Comparison of ENCODE assay signal across 5 worm cellular contexts in genomic region chrIII:13296289-13296874, ce11.
TF ChIP-seq lines count a peak whose summit lies in the region.
"Not testable (repeated sequence)": the region's sequence is repeated elsewhere in the genome, so short reads cannot be mapped to it uniquely, and the experiment has no call there.

npp-18 (plus strand) TSS chrIII:13296853.

TF ChIP-seq in whole organism, L1 larva, 84 proteins besides CTCF, POLR2A, EP300 and RAD21 (continues in another document):
- TF ChIP-seq unc-86 (tag; optimal IDR thresholded peaks at IDR 0.05; lab: Kevin White, UChicago) = peak; percentile 63
- peak; percentile 22 for TF ChIP-seq F16B12.6 (tag; optimal IDR thresholded peaks at IDR 0.05; lab: Kevin White, UChicago)
- peak; percentile 52 to 78 (median 67) for TF ChIP-seq ceh-82 (tag; optimal IDR thresholded peaks at IDR 0.05; lab: Kevin White, UChicago)
- peak in 1 of 6 experiments; percentile 29 for TF ChIP-seq elt-3 (tag; optimal IDR thresholded peaks at IDR 0.05; lab: Kevin White, UChicago)
- peak; percentile 81 for TF ChIP-seq nhr-71 (tag; optimal IDR thresholded peaks at IDR 0.05; lab: Kevin White, UChicago)
- TF ChIP-seq fkh-8 (tag; optimal IDR thresholded peaks at IDR 0.05; lab: Kevin White, UChicago) = peak; percentile 53
- peak; percentile 72 for TF ChIP-seq mep-1 (tag; optimal IDR thresholded peaks at IDR 0.05; lab: Kevin White, UChicago)
- peak; percentile 73 for TF ChIP-seq xbp-1 (tag; optimal IDR thresholded peaks at IDR 0.05; lab: Kevin White, UChicago)
- TF ChIP-seq swsn-7 (tag; optimal IDR thresholded peaks at IDR 0.05; lab: Kevin White, UChicago) = peak; percentile 72
- TF ChIP-seq lin-15B (tag; optimal IDR thresholded peaks at IDR 0.05; lab: Kevin White, UChicago) = peak; percentile 80
- TF ChIP-seq fos-1 (tag; optimal IDR thresholded peaks at IDR 0.05; lab: Kevin White, UChicago) = peak; percentile 23
- peak; percentile 73 for TF ChIP-seq grh-1 (GFP tag; IDR thresholded peaks at IDR 0.05; lab: Robert Waterston, UW)
- peak; percentile 81 to 82 for TF ChIP-seq lsy-2 (tag; optimal IDR thresholded peaks at IDR 0.05; lab: Kevin White, UChicago)
- TF ChIP-seq egl-13 (tag; optimal IDR thresholded peaks at IDR 0.05; lab: Kevin White, UChicago) = peak; percentile 51
- TF ChIP-seq nhr-85 (tag; lab: Kevin White, UChicago) = peak; percentile 91
- peak; percentile 53 for TF ChIP-seq sox-4 (tag; optimal IDR thresholded peaks at IDR 0.05; lab: Kevin White, UChicago)
- peak; percentile 70 for TF ChIP-seq unc-130 (tag; optimal IDR thresholded peaks at IDR 0.05; lab: Kevin White, UChicago)
- peak; percentile 26 for TF ChIP-seq ztf-4 (tag; optimal IDR thresholded peaks at IDR 0.05; lab: Kevin White, UChicago)

TF ChIP-seq in whole organism, L3 larva, 47 proteins besides CTCF, POLR2A, EP300 and RAD21:
- TF ChIP-seq elt-2 (tag; optimal IDR thresholded peaks at IDR 0.05; lab: Kevin White, UChicago) (peak; percentile 19), snpc-4 (tag; optimal IDR thresholded peaks at IDR 0.05; lab: Kevin White, UChicago) (peak; percentile 16), pha-4 (tag; optimal IDR thresholded peaks at IDR 0.05; lab: Kevin White, UChicago) (peak; percentile 68), nhr-23 (tag; optimal IDR thresholded peaks at IDR 0.05; lab: Kevin White, UChicago) (peak; percentile 59), lin-15B (tag; optimal IDR thresholded peaks at IDR 0.05; lab: Kevin White, UChicago) (peak; percentile 89)

TF ChIP-seq in whole organism, early embryonic, 17 proteins besides CTCF, POLR2A, EP300 and RAD21:
- peak; percentile 84 for TF ChIP-seq scrt-1 (GFP tag; IDR thresholded peaks at IDR 0.05; lab: Robert Waterston, UW)
- TF ChIP-seq tbx-37 (GFP tag; conservative IDR thresholded peaks at IDR 0.05; lab: Robert Waterston, UW) = peak; percentile 75; the same call in 1 of the 2 replicates
- peak; percentile 73 for TF ChIP-seq flt-1 (GFP tag; IDR thresholded peaks at IDR 0.05; lab: Robert Waterston, UW)
- TF ChIP-seq pes-1 (GFP tag; IDR thresholded peaks at IDR 0.05; lab: Robert Waterston, UW) = peak; percentile 83
- peak; percentile 83 for TF ChIP-seq tbx-11 (GFP tag; IDR thresholded peaks at IDR 0.05; lab: Robert Waterston, UW)
- TF ChIP-seq sea-1 (GFP tag; conservative IDR thresholded peaks at IDR 0.05; lab: Robert Waterston, UW) = peak; percentile 87

TF ChIP-seq in whole organism, midembryonic, 9 proteins besides CTCF, POLR2A, EP300 and RAD21:
- TF ChIP-seq klf-2 (GFP tag; conservative IDR thresholded peaks at IDR 0.05; lab: Robert Waterston, UW) (peak; percentile 84), T22C8.4 (GFP tag; IDR thresholded peaks at IDR 0.05; lab: Robert Waterston, UW) (peak; percentile 74), ref-1 (GFP tag; conservative IDR thresholded peaks at IDR 0.05; lab: Robert Waterston, UW) (peak; percentile 64), flt-1 (GFP tag; IDR thresholded peaks at IDR 0.05; lab: Robert Waterston, UW) (peak; percentile 91), ztf-23 (GFP tag; IDR thresholded peaks at IDR 0.05; lab: Robert Waterston, UW) (peak; percentile 93), ztf-29 (GFP tag; IDR thresholded peaks at IDR 0.05; lab: Robert Waterston, UW) (peak; percentile 88), tab-1 (GFP tag; IDR thresholded peaks at IDR 0.05; lab: Robert Waterston, UW) (peak; percentile 87)
TF ChIP-seq in whole organism, midembryonic: peak in this region for 7; not testable (repeated sequence) for 2.

TF ChIP-seq in whole organism, young adult, 124 proteins besides CTCF, POLR2A, EP300 and RAD21:
- TF ChIP-seq snpc-4 (GFP tag; optimal IDR thresholded peaks at IDR 0.05; lab: Kevin White, UChicago); cebp-1 (tag; optimal IDR thresholded peaks at IDR 0.05; lab: Kevin White, UChicago): not testable (repeated sequence)
- TF ChIP-seq snpc-4 (tag; optimal IDR thresholded peaks at IDR 0.05; lab: Kevin White, UChicago) (peak in 1 of 4 experiments; percentile 8), ceh-100 (GFP tag; IDR thresholded peaks at IDR 0.05; lab: Robert Waterston, UW) (peak; percentile 78), cebp-1 (GFP tag; IDR thresholded peaks at IDR 0.05; lab: Robert Waterston, UW) (peak; percentile 55; the same call in 1 of the 2 replicates), ztf-28 (GFP tag; IDR thresholded peaks at IDR 0.05; lab: Robert Waterston, UW) (0 out of 2 replicates have a peak, but pooled peaks have one; percentile 35), C17E4.6 (GFP tag; IDR thresholded peaks at IDR 0.05; lab: Robert Waterston, UW) (0 out of 2 replicates have a peak, but pooled peaks have one; percentile 9), nfyb-1 (GFP tag; IDR thresholded peaks at IDR 0.05; lab: Robert Waterston, UW) (peak; percentile 82), Y67H2A.10 (GFP tag; conservative IDR thresholded peaks at IDR 0.05; lab: Robert Waterston, UW) (peak; percentile 79), let-526 (GFP tag; IDR thresholded peaks at IDR 0.05; lab: Robert Waterston, UW) (0 out of 2 replicates have a peak, but pooled peaks have one; percentile 31), K11D2.4 (GFP tag; IDR thresholded peaks at IDR 0.05; lab: Robert Waterston, UW) (peak; percentile 83), hmg-1.2 (GFP tag; IDR thresholded peaks at IDR 0.05; lab: Robert Waterston, UW) (peak; percentile 66), egl-44 (GFP tag; IDR thresholded peaks at IDR 0.05; lab: Robert Waterston, UW) (0 out of 2 replicates have a peak, but pooled peaks have one; percentile 36), lin-26 (GFP tag; IDR thresholded peaks at IDR 0.05; lab: Robert Waterston, UW) (peak; percentile 65), snpc-3.4 (tag; optimal IDR thresholded peaks at IDR 0.05; lab: Kevin White, UChicago) (peak; percentile 1), snpc-1.3 (tag; optimal IDR thresholded peaks at IDR 0.05; lab: Kevin White, UChicago; ENCODE audit: insufficient read depth) (peak; percentile 21), bed-2 (GFP tag; IDR thresholded peaks at IDR 0.05; lab: Robert Waterston, UW) (0 out of 2 replicates have a peak, but pooled peaks have one; percentile 20), rcor-1 (GFP tag; IDR thresholded peaks at IDR 0.05; lab: Robert Waterston, UW) (peak; percentile 48), ceh-91 (GFP tag; IDR thresholded peaks at IDR 0.05; lab: Robert Waterston, UW) (peak; percentile 54; the same call in 1 of the 2 replicates), let-607 (tag; optimal IDR thresholded peaks at IDR 0.05; lab: Kevin White, UChicago) (peak in 1 of 2 experiments; percentile 10), lin-54 (GFP tag; optimal IDR thresholded peaks at IDR 0.05; lab: Kevin White, UChicago) (peak; percentile 59), lin-35 (GFP tag; optimal IDR thresholded peaks at IDR 0.05; lab: Kevin White, UChicago) (peak in 1 of 3 experiments; percentile 81), mcd-1 (GFP tag; IDR thresholded peaks at IDR 0.05; lab: Robert Waterston, UW) (peak; percentile 84), D2030.7 (GFP tag; IDR thresholded peaks at IDR 0.05; lab: Robert Waterston, UW) (peak; percentile 44), Y53G8AR.9 (GFP tag; conservative IDR thresholded peaks at IDR 0.05; lab: Robert Waterston, UW) (peak; percentile 88), ekl-4 (GFP tag; IDR thresholded peaks at IDR 0.05; lab: Robert Waterston, UW) (peak; percentile 70), pbrm-1 (GFP tag; IDR thresholded peaks at IDR 0.05; lab: Robert Waterston, UW) (peak; percentile 84), ceh-40 (GFP tag; IDR thresholded peaks at IDR 0.05; lab: Robert Waterston, UW) (0 out of 2 replicates have a peak, but pooled peaks have one; percentile 26), dpl-1 (GFP tag; optimal IDR thresholded peaks at IDR 0.05; lab: Kevin White, UChicago) (peak; percentile 15), Y95B8A.8 (GFP tag; IDR thresholded peaks at IDR 0.05; lab: Robert Waterston, UW) (peak; percentile 82), ztf-25 (GFP tag; IDR thresholded peaks at IDR 0.05; lab: Robert Waterston, UW) (peak; percentile 75; the same call in 1 of the 2 replicates), egl-18 (GFP tag; IDR thresholded peaks at IDR 0.05; lab: Robert Waterston, UW) (0 out of 2 replicates have a peak, but pooled peaks have one; percentile 30), dox-1 (GFP tag; IDR thresholded peaks at IDR 0.05; lab: Robert Waterston, UW) (peak; percentile 93), efl-1 (GFP tag; optimal IDR thresholded peaks at IDR 0.05; lab: Kevin White, UChicago) (peak; percentile 43), hsf-1 (GFP tag; IDR thresholded peaks at IDR 0.05; lab: Robert Waterston, UW) (0 out of 2 replicates have a peak, but pooled peaks have one; percentile 5), F33H1.4 (GFP tag; IDR thresholded peaks at IDR 0.05; lab: Robert Waterston, UW) (peak; percentile 86), madf-6 (GFP tag; IDR thresholded peaks at IDR 0.05; lab: Robert Waterston, UW) (peak; percentile 66), lsl-1 (GFP tag; optimal IDR thresholded peaks at IDR 0.05; lab: Kevin White, UChicago) (peak; percentile 15), lin-40 (tag; optimal IDR thresholded peaks at IDR 0.05; lab: Kevin White, UChicago) (peak; percentile 49), Y79H2A.3 (GFP tag; conservative IDR thresholded peaks at IDR 0.05; lab: Robert Waterston, UW) (peak; percentile 71; the same call in 1 of the 2 replicates), C06A6.2 (GFP tag; conservative IDR thresholded peaks at IDR 0.05; lab: Robert Waterston, UW) (peak; percentile 99), B0019.2 (GFP tag; conservative IDR thresholded peaks at IDR 0.05; lab: Robert Waterston, UW) (0 out of 2 replicates have a peak, but pooled peaks have one; percentile 35)
